Worm (Caenorhabditis elegans): ENCODE measurements around the gene srd-56.

The srd-56 gene

DNA sequence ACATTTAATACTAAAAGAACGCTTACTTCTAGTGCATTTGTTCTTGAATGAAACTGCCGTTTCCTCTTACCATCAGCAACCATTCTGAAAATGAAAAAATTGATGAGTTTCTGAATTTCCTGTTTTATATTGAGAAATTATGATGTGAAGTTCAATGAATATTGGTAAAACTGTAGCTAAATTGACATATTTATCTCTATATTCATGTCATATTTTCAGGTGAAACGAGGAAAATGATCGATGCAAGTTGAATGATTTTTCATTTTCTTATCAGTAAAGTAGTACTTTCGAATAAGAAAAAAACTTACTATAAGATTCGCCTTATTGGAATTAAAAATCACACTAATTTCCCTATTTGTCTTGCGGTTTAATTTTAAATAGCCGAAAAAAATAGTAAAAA is 7.2 kb upstream of the srd-56 start, which contains the start of gene E04F6.15 (continued):
- TF ChIP-seq mxl-1 (tag; optimal IDR thresholded peaks at IDR 0.05), result no peak

DNA sequence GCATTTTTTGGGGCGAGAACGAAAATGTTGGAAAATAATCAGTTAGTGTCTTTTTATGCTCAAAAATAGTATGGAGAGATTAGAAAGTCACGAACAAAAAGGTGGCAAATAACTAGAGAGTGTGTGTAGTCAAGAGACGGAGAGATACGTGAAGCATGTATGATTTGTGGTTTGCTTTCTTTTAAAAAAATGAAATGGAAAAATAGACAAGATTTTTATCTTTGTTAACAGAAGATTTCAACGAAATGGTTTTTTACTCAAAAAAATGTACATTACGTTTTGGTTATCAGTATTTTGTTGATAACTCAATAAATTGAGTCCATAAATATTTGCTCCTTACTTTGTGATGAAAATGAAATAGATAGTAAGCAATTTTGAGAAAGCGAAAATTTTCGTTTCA is 5.2 kb upstream of the srd-56 start, which contains the start of gene dhs-7:
Gene dhs-7 (minus strand): TSS at position 277 of the 400 bp plus-strand sequence.
- TF ChIP-seq nhr-80 (tag; optimal IDR thresholded peaks at IDR 0.05) (peak; percentile 25), F23B12.7 (tag; optimal IDR thresholded peaks at IDR 0.05; ENCODE audit: insufficient read depth) (no peak)

DNA sequence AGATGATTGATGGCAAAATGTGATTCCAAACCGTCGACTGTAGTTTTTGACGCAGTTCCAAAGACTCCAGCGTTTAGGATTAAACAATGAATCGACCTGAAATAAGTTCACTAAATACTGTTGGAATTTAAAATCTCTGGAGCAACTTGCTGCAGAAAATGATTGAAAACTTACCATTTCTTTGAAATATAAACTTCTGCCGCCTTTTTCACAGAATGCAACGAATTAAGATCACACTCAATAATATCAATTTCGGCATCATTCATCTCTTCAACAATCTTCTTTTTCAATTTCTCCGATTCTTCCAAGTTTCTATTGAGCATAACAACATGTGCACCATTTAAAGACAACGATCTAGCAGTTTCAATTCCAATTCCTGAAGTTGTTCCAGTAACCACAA is 4.6 kb upstream of the srd-56 start:
- TF ChIP-seq rcor-1 (GFP tag; IDR thresholded peaks at IDR 0.05) (no peak), T07F8.4 (tag; optimal IDR thresholded peaks at IDR 0.05) (no peak)

DNA sequence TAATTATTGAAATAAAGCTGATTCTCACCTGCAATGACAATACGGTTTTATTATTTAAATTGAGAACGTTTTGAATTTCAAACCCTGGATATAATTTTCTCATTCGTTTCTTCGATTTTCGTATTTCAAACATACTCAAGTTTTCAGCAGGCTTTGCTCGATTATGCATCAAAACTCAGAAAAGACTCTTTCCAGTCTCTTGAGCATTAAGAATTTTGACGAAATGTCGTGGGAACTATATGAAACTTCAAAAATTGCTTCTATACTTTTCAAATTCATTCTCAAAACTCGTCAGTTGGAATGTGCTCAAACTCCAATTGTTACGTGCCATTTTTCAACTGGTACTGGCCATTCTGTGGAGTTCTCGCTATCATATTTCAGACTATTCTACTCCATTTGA is 2.4 kb upstream of the srd-56 start, which contains the start of gene srd-59:
Gene srd-59 (plus strand): TSS at position 301 of the 400 bp plus-strand sequence.
- TF ChIP-seq B0261.1 (tag; optimal IDR thresholded peaks at IDR 0.05), result no peak
- TF ChIP-seq D2030.7 (GFP tag; IDR thresholded peaks at IDR 0.05), result no peak
- no peak for TF ChIP-seq T26A5.8 (tag; optimal IDR thresholded peaks at IDR 0.05)
- no peak for TF ChIP-seq ceh-40 (GFP tag; IDR thresholded peaks at IDR 0.05)
- TF ChIP-seq K12H6.12 (tag; optimal IDR thresholded peaks at IDR 0.05), result no peak
- no peak for TF ChIP-seq F57C9.4 (tag; optimal IDR thresholded peaks at IDR 0.05)
- no peak for TF ChIP-seq B0035.1 (tag; optimal IDR thresholded peaks at IDR 0.05)
- TF ChIP-seq somi-1 (GFP tag; optimal IDR thresholded peaks at IDR 0.05), result no peak
- no peak for TF ChIP-seq F52B5.7 (tag; optimal IDR thresholded peaks at IDR 0.05)
- no peak for TF ChIP-seq Y67H2A.10 (GFP tag; conservative IDR thresholded peaks at IDR 0.05)
- no peak for TF ChIP-seq sptf-2 (GFP tag; optimal IDR thresholded peaks at IDR 0.05)
- no peak for TF ChIP-seq bed-2 (GFP tag; IDR thresholded peaks at IDR 0.05)
- no peak for TF ChIP-seq ama-1 (optimal IDR thresholded peaks at IDR 0.05)
- TF ChIP-seq ama-1 (GFP tag; optimal IDR thresholded peaks at IDR 0.05), result no peak
- no peak for TF ChIP-seq ceh-27 (GFP tag; optimal IDR thresholded peaks at IDR 0.05)
- TF ChIP-seq fkh-3 (tag; optimal IDR thresholded peaks at IDR 0.05), result no peak
- TF ChIP-seq rcor-1 (GFP tag; IDR thresholded peaks at IDR 0.05), result no peak
- no peak for TF ChIP-seq hrde-1 (tag; optimal IDR thresholded peaks at IDR 0.05; ENCODE audit: borderline replicate concordance)
- TF ChIP-seq ztf-25 (GFP tag; IDR thresholded peaks at IDR 0.05), result no peak

DNA sequence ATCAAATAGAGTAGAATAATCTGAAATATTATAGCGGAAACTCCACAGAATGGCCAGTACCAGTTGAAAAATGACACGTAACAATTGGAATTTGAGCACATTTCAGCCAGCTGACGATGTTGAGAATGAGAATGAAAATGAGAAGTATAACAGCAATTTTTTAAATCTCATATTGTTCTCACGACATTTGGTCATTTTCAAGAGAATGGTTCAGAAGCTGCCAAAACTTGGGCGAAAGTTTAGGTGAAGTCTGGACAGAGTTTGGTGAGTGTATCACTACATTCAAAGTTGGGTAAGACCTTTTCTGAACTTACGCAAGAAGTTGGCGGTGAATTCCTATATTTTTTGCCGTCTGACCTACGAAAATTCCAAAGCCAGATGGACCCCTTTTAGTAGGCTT is 1.9 kb upstream of the srd-56 start, which contains the start of gene srd-58:
Gene srd-58 (minus strand): TSS at position 101 of the 400 bp plus-strand sequence.
- no peak for TF ChIP-seq somi-1 (GFP tag; optimal IDR thresholded peaks at IDR 0.05)

DNA sequence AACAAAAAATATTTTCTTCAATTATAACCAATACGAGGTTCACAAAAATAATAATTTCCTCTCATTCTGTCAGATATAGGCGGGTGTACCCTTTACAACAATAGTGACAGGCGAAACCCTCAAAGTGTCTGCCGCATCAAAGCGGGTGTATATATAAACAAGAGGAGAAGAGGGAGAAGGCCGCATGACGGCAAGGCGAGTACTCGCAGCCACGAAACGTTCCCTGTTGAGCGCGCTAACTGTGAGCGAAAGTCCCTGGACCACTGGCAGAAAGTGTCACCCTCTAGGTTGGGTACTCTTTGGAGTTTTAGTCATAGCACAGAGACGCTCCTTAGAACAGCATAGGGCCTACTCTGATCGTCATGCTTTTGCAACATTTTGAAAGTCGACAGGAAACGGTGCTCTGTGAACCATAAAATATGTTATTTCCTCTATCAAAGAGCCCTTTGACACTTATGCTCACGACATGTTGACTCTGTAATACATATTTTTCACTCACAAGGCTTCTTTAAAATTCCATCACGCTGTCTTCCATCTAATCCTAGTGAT is 2.9 kb downstream of the srd-56 start, which contains the start of gene pcrg-1:
Gene pcrg-1 (plus strand): TSS at position 499 of the 549 bp plus-strand sequence.
- TF ChIP-seq K11D2.4 (GFP tag; IDR thresholded peaks at IDR 0.05), result peak; percentile 63; the same call in 1 of the 2 replicates
- peak; percentile 93 for TF ChIP-seq chd-7 (tag; optimal IDR thresholded peaks at IDR 0.05)
- peak; percentile 64; the same call in 1 of the 2 replicates for TF ChIP-seq egl-18 (GFP tag; IDR thresholded peaks at IDR 0.05)
- peak; percentile 89 for TF ChIP-seq ceh-27 (GFP tag; optimal IDR thresholded peaks at IDR 0.05)
- no peak; the same call in 1 of the 2 replicates for TF ChIP-seq pbrm-1 (GFP tag; IDR thresholded peaks at IDR 0.05)
- TF ChIP-seq snpc-3.4 (tag; optimal IDR thresholded peaks at IDR 0.05), result peak; percentile 90
- peak; percentile 26 for TF ChIP-seq F23B12.7 (tag; optimal IDR thresholded peaks at IDR 0.05; ENCODE audit: insufficient read depth)
- 0 out of 2 replicates have a peak, but pooled peaks have one; percentile 40 for TF ChIP-seq lir-1 (GFP tag; conservative IDR thresholded peaks at IDR 0.05)
- TF ChIP-seq F33H1.4 (GFP tag; IDR thresholded peaks at IDR 0.05), result peak; percentile 48; the same call in 1 of the 2 replicates
- TF ChIP-seq sdz-38 (tag; optimal IDR thresholded peaks at IDR 0.05), result peak; percentile 28
- TF ChIP-seq Y67H2A.10 (GFP tag; conservative IDR thresholded peaks at IDR 0.05), result no peak
- peak; percentile 68 for TF ChIP-seq fkh-3 (tag; optimal IDR thresholded peaks at IDR 0.05)
- TF ChIP-seq akir-1 (GFP tag; optimal IDR thresholded peaks at IDR 0.05), result peak; percentile 36
- no peak for TF ChIP-seq unc-62 (GFP tag; optimal IDR thresholded peaks at IDR 0.05)
- TF ChIP-seq bed-1 (GFP tag; IDR thresholded peaks at IDR 0.05), result peak; percentile 80; the same call in 1 of the 2 replicates
- peak; percentile 83 for TF ChIP-seq ekl-4 (GFP tag; IDR thresholded peaks at IDR 0.05)
- peak; percentile 70 for TF ChIP-seq lsl-1 (GFP tag; optimal IDR thresholded peaks at IDR 0.05)
- peak; percentile 51; the same call in 1 of the 2 replicates for TF ChIP-seq Y95B8A.8 (GFP tag; IDR thresholded peaks at IDR 0.05)
- peak; percentile 16 for TF ChIP-seq B0035.1 (tag; optimal IDR thresholded peaks at IDR 0.05)
- peak; percentile 45 for TF ChIP-seq nhr-80 (tag; optimal IDR thresholded peaks at IDR 0.05)
- TF ChIP-seq lin-26 (GFP tag; IDR thresholded peaks at IDR 0.05), result peak; percentile 95
- TF ChIP-seq ztf-26 (tag; optimal IDR thresholded peaks at IDR 0.05), result peak; percentile 71
